Fruit fly (Drosophila melanogaster): ENCODE measurements around the gene Wdr81.

Wdr81 gene

dm6 chr2L:11973145-11973738 lies 47.5 kb downstream of the Wdr81 start (continued):
- TF ChIP-seq grn (GFP tag; optimal IDR thresholded peaks at IDR 0.05) (peak; percentile 34), Ets97D (GFP tag; optimal IDR thresholded peaks at IDR 0.05) (no peak), CG10979 (tag; optimal IDR thresholded peaks at IDR 0.05) (no peak), lilli (GFP tag; optimal IDR thresholded peaks at IDR 0.05) (no peak), CG6813 (GFP tag; optimal IDR thresholded peaks at IDR 0.05) (no peak), C15 (GFP tag; IDR thresholded peaks at IDR 0.05) (no peak), wek (GFP tag; optimal IDR thresholded peaks at IDR 0.05) (no peak), ase (GFP tag; IDR thresholded peaks at IDR 0.05) (no peak), odd (GFP tag; optimal IDR thresholded peaks at IDR 0.05) (peak; percentile 23), CG2199 (GFP tag; IDR thresholded peaks at IDR 0.05) (peak; percentile 91), cg (GFP tag; optimal IDR thresholded peaks at IDR 0.05) (peak; percentile 9), Bdp1 (GFP tag; optimal IDR thresholded peaks at IDR 0.05) (no peak), CG14860 (GFP tag; IDR thresholded peaks at IDR 0.05; ENCODE audit: partially characterized antibody) (no peak), CG2889 (GFP tag; IDR thresholded peaks at IDR 0.05) (no peak), CG3065 (GFP tag; optimal IDR thresholded peaks at IDR 0.05) (no peak), Blimp-1 (GFP tag; optimal IDR thresholded peaks at IDR 0.05) (no peak), btn (GFP tag; optimal IDR thresholded peaks at IDR 0.05) (no peak), CG18476 (GFP tag; optimal IDR thresholded peaks at IDR 0.05) (no peak), CG12391 (tag; optimal IDR thresholded peaks at IDR 0.05) (no peak), maf-S (GFP tag; optimal IDR thresholded peaks at IDR 0.05) (no peak), CG17612 (GFP tag; IDR thresholded peaks at IDR 0.05) (no peak), CG14050 (GFP tag; IDR thresholded peaks at IDR 0.05) (no peak), CG13624 (GFP tag; optimal IDR thresholded peaks at IDR 0.05) (no peak), Tbp (GFP tag; optimal IDR thresholded peaks at IDR 0.05) (no peak), CG15479 (GFP tag; optimal IDR thresholded peaks at IDR 0.05) (no peak), grau (tag; optimal IDR thresholded peaks at IDR 0.05) (no peak), Camta (GFP tag; optimal IDR thresholded peaks at IDR 0.05) (no peak), B-H2 (GFP tag; optimal IDR thresholded peaks at IDR 0.05) (peak; percentile 5), CG7839 (tag; optimal IDR thresholded peaks at IDR 0.05) (no peak), CG6175 (GFP tag; IDR thresholded peaks at IDR 0.05) (no peak), CG34376 (GFP tag; optimal IDR thresholded peaks at IDR 0.05) (no peak), kni (GFP tag; optimal IDR thresholded peaks at IDR 0.05) (no peak), Dad (GFP tag; optimal IDR thresholded peaks at IDR 0.05) (no peak), BEAF-32 (GFP tag; optimal IDR thresholded peaks at IDR 0.05) (no peak), CG10366 (GFP tag; IDR thresholded peaks at IDR 0.05) (no peak), tap (tag; optimal IDR thresholded peaks at IDR 0.05) (no peak)

dm6 chr2L:11970853-11971397 lies 49.8 kb downstream of the Wdr81 start:
- TF ChIP-seq CG4282 (GFP tag; optimal IDR thresholded peaks at IDR 0.05) (no peak), ems (GFP tag; optimal IDR thresholded peaks at IDR 0.05) (no peak), CG11456 (GFP tag; IDR thresholded peaks at IDR 0.05) (0 out of 3 replicates have a peak, but pooled peaks have one; percentile 51), CG2678 (tag; optimal IDR thresholded peaks at IDR 0.05) (peak; percentile 19), CG17361 (GFP tag; IDR thresholded peaks at IDR 0.05) (no peak), pfk (GFP tag; optimal IDR thresholded peaks at IDR 0.05) (peak; percentile 31), E2f1 (GFP tag; IDR thresholded peaks at IDR 0.05) (no peak; the same call in 1 of the 2 replicates), z (GFP tag; IDR thresholded peaks at IDR 0.05) (no peak), al (GFP tag; IDR thresholded peaks at IDR 0.05) (no peak), pita (GFP tag; optimal IDR thresholded peaks at IDR 0.05) (no peak), Side (GFP tag; optimal IDR thresholded peaks at IDR 0.05) (peak; percentile 25), CG30431 (GFP tag; optimal IDR thresholded peaks at IDR 0.05) (no peak), slbo (GFP tag; IDR thresholded peaks at IDR 0.05) (peak; percentile 59), Taf1 (GFP tag; IDR thresholded peaks at IDR 0.05) (no peak), CG7786 (GFP tag; optimal IDR thresholded peaks at IDR 0.05) (peak; percentile 23), CG34224 (GFP tag; IDR thresholded peaks at IDR 0.05; ENCODE audit: partially characterized antibody) (no peak), CG17829 (tag; optimal IDR thresholded peaks at IDR 0.05) (peak; percentile 1)
